Worm (Caenorhabditis elegans) whole organism, early embryonic: ENCODE results near the gene tbc-7.

Experiments
- ama-1 ChIP-seq: fragments of 150-350 bp; optimal IDR thresholded peaks from 2 replicates; lab custom pipeline; 2014
- flt-1 ChIP-seq: fragments of 200-800 bp; sonication (Bioruptor generic); IDR thresholded peaks from 2 replicates; pipeline ENCODE4 v1.3.6; 2022; ENCODE audit warnings: missing genetic modification characterization, missing compliant biosample characterization
- hmg-4 ChIP-seq: fragments of 200-800 bp; sonication (Bioruptor generic); optimal IDR thresholded peaks from 2 replicates; lab custom pipeline; 2018; ENCODE audit warnings: mild to moderate bottlenecking, missing genetic modification characterization, missing compliant biosample characterization
- pes-1 ChIP-seq: fragments of 200-800 bp; sonication (Bioruptor generic); IDR thresholded peaks from 2 replicates; pipeline ENCODE4 v1.3.6; 2022; ENCODE audit warnings: missing genetic modification reagents, missing genetic modification characterization, missing compliant biosample characterization
- sea-1 ChIP-seq: fragments of 200-800 bp; sonication (Bioruptor generic); conservative IDR thresholded peaks from 2 replicates; pipeline ENCODE4 v1.3.6; 2022; ENCODE audit warnings: missing genetic modification characterization, missing compliant biosample characterization

DNA sequence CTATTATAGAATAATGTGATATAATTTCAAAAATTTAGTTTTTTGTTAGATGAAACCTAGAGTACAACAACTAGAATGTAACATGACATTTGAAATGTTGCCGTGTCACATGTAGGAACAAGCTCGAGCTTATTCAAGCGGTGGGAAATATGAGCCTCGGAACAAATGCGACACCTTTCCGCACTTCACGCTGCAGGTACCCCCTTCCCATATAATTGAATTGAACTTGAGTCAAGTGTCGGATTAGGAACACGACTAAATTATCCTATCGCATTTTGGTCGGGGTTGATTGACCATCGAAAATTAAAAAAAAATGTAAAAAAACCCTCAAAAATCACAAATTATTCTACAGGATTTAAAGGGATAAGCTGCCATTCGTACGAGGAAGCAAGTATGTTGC, 13.9 kb upstream of the tbc-7 start:
- TF ChIP-seq pes-1 (GFP tag; lab: Robert Waterston, UW) (no peak), ama-1 (lab: Kevin White, UChicago) (no peak), sea-1 (no peak), hmg-4 (GFP tag; lab: Kevin White, UChicago) (no peak), flt-1 (no peak)
